Worm (Caenorhabditis elegans): ENCODE measurements around the gene gipc-1.

DNA sequence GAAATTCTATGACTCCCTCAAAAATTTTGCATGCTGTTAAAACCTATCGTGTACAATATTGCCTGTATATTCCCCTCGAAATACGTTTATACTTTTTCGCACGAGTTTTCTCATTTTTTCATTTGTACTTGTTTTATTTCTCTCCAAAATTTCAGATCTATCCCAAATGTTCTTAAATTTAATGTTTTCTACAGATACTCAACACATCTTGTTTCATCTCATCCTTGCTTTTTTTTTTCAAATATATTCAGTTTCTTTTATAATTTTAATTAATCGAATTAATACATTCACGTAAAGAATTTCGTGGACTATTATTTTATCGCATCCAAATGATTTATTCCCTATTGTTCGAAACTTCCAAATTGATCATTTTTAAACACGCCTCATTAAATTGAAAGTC, 15.7 kb upstream of the gipc-1 start, which contains the start of gene C35D10.8:
- TF ChIP-seq ceh-39 (tag; optimal IDR thresholded peaks at IDR 0.05) (no peak), pha-4 (tag; optimal IDR thresholded peaks at IDR 0.05) (no peak), lsy-2 (tag; optimal IDR thresholded peaks at IDR 0.05) (no peak), ceh-83 (GFP tag; optimal IDR thresholded peaks at IDR 0.05) (no peak), snpc-4 (tag; optimal IDR thresholded peaks at IDR 0.05) (no peak), mep-1 (tag; optimal IDR thresholded peaks at IDR 0.05) (no peak), ztf-11 (tag; optimal IDR thresholded peaks at IDR 0.05) (no peak), nhr-76 (tag; optimal IDR thresholded peaks at IDR 0.05) (no peak), elt-3 (tag; optimal IDR thresholded peaks at IDR 0.05) (no peak), nhr-237 (tag; optimal IDR thresholded peaks at IDR 0.05) (no peak), cnd-1 (tag; optimal IDR thresholded peaks at IDR 0.05) (no peak)

All from whole organism, mixed stage, embryonic.